Fruit fly (Drosophila melanogaster) whole organism, embryonic: ENCODE data around the gene CG1999.
A peak's percentile ranks its signal among the peaks of the same experiment; 100 is the strongest.

Experiments used
- Abd-B ChIP-seq: fragments of 200-800 bp; sonication (Bioruptor generic); optimal IDR thresholded peaks from 2 replicates; lab custom pipeline; 2018; ENCODE audit warnings: missing biosample characterization, mild to moderate bottlenecking, missing genetic modification characterization, moderate library complexity
- Aef1 ChIP-seq: fragments of 200-800 bp; sonication (Bioruptor generic); IDR thresholded peaks from 3 replicates; pipeline ENCODE4 v1.3.6; 2022; ENCODE audit warnings: missing biosample characterization, missing genetic modification characterization
- BEAF-32 ChIP-seq: fragments of 200-800 bp; sonication (Bioruptor generic); optimal IDR thresholded peaks from 3 replicates; lab custom pipeline; 2017; ENCODE audit warnings: missing biosample characterization, missing genetic modification characterization, mild to moderate bottlenecking, moderate library complexity, missing genetic modification reagents
- CG10209 ChIP-seq: fragments of 200-800 bp; sonication (Bioruptor generic); optimal IDR thresholded peaks from 3 replicates; lab custom pipeline; 2017; ENCODE audit warnings: missing biosample characterization, mild to moderate bottlenecking, missing genetic modification characterization, missing genetic modification reagents
- CG10431 ChIP-seq: fragments of 200-800 bp; sonication (Bioruptor generic); optimal IDR thresholded peaks from 3 replicates; lab custom pipeline; 2018; ENCODE audit warnings: missing biosample characterization, mild to moderate bottlenecking, missing genetic modification characterization
- CG11093 ChIP-seq: fragments of 200-800 bp; sonication (Bioruptor generic); IDR thresholded peaks from 3 replicates; pipeline ENCODE4 v1.3.6; 2022; ENCODE audit warnings: missing biosample characterization, missing genetic modification characterization
- CG11696 ChIP-seq: fragments of 200-800 bp; sonication (Bioruptor generic); IDR thresholded peaks from 2 replicates; pipeline ENCODE4 v1.3.6; 2022; ENCODE audit warnings: missing biosample characterization, missing genetic modification characterization
- CG12236 ChIP-seq: fragments of 200-800 bp; sonication (Bioruptor generic); optimal IDR thresholded peaks from 2 replicates; lab custom pipeline; 2016; ENCODE audit warnings: missing biosample characterization, missing genetic modification characterization
- CG14050 ChIP-seq: fragments of 200-800 bp; sonication (Bioruptor generic); IDR thresholded peaks from 3 replicates; pipeline ENCODE4 v1.3.6; 2022; ENCODE audit warnings: missing biosample characterization, missing genetic modification characterization
- CG15011 ChIP-seq: fragments of 200-800 bp; sonication (Bioruptor generic); optimal IDR thresholded peaks from 3 replicates; lab custom pipeline; 2018; ENCODE audit warnings: missing biosample characterization, mild to moderate bottlenecking, missing genetic modification characterization
- CG1529 ChIP-seq: fragments of 200-800 bp; sonication (Bioruptor generic); optimal IDR thresholded peaks from 3 replicates; lab custom pipeline; 2018; ENCODE audit warnings: missing biosample characterization, missing genetic modification characterization
- CG15601 ChIP-seq: fragments of 200-800 bp; sonication (Bioruptor generic); optimal IDR thresholded peaks from 3 replicates; lab custom pipeline; 2019; ENCODE audit warnings: missing biosample characterization, mild to moderate bottlenecking, missing genetic modification characterization, moderate library complexity
- CG18011 ChIP-seq: fragments of 200-800 bp; sonication (Bioruptor generic); optimal IDR thresholded peaks from 2 replicates; lab custom pipeline; 2017; ENCODE audit warnings: missing biosample characterization, missing genetic modification characterization, mild to moderate bottlenecking, moderate library complexity, missing genotype
- CG18764 ChIP-seq: fragments of 200-800 bp; sonication (Bioruptor generic); optimal IDR thresholded peaks from 3 replicates; lab custom pipeline; 2016; ENCODE audit warnings: missing biosample characterization, missing genetic modification characterization
- CG2889 ChIP-seq: fragments of 200-800 bp; sonication (Bioruptor generic); IDR thresholded peaks from 3 replicates; pipeline ENCODE4 v1.3.6; 2022; ENCODE audit warnings: missing biosample characterization, missing genetic modification characterization
- CG32532 ChIP-seq: fragments of 200-800 bp; sonication (Bioruptor generic); IDR thresholded peaks from 2 replicates; pipeline ENCODE4 v1.3.6; 2022; ENCODE audit warnings: missing biosample characterization, missing genetic modification characterization
- CG4424 ChIP-seq: fragments of 200-800 bp; sonication (Bioruptor generic); optimal IDR thresholded peaks from 3 replicates; lab custom pipeline; 2016; ENCODE audit warnings: missing biosample characterization, missing genetic modification characterization
- CG4707 ChIP-seq: fragments of 200-800 bp; sonication (Bioruptor generic); optimal IDR thresholded peaks from 2 replicates; lab custom pipeline; 2018; ENCODE audit warnings: missing biosample characterization, mild to moderate bottlenecking, missing genetic modification characterization, moderate library complexity
- CG4820 ChIP-seq: fragments of 200-800 bp; sonication (Bioruptor generic); optimal IDR thresholded peaks from 3 replicates; lab custom pipeline; 2016; ENCODE audit warnings: missing biosample characterization, missing genetic modification characterization
- CG7372 ChIP-seq: fragments of 200-800 bp; sonication (Bioruptor generic); IDR thresholded peaks from 2 replicates; pipeline ENCODE4 v1.3.6; 2022; ENCODE audit warnings: missing biosample characterization, missing genetic modification characterization
- CrebB ChIP-seq: fragments of 200-800 bp; sonication (Bioruptor generic); optimal IDR thresholded peaks from 3 replicates; lab custom pipeline; 2018; ENCODE audit warnings: missing biosample characterization, mild to moderate bottlenecking, missing genetic modification characterization
- Dad ChIP-seq: fragments of 200-800 bp; sonication (Bioruptor generic); optimal IDR thresholded peaks from 3 replicates; lab custom pipeline; 2016; ENCODE audit warnings: missing biosample characterization, missing genetic modification characterization
- Doc2 ChIP-seq: fragments of 200-800 bp; sonication (Bioruptor generic); IDR thresholded peaks from 2 replicates; pipeline ENCODE4 v1.3.6; 2022; ENCODE audit warnings: missing biosample characterization, missing genetic modification characterization
- Dp ChIP-seq: fragments of 200-800 bp; sonication (Bioruptor generic); optimal IDR thresholded peaks from 2 replicates; lab custom pipeline; 2018; ENCODE audit warnings: missing biosample characterization, mild to moderate bottlenecking, missing genetic modification characterization, moderate library complexity
- H2.0 ChIP-seq: fragments of 200-800 bp; sonication (Bioruptor generic); IDR thresholded peaks from 2 replicates; pipeline ENCODE4 v1.3.6; 2022; ENCODE audit warnings: missing biosample characterization, missing genetic modification characterization
- HLHmδ ChIP-seq: fragments of 200-800 bp; sonication (Bioruptor generic); optimal IDR thresholded peaks from 2 replicates; lab custom pipeline; 2018; ENCODE audit warnings: missing biosample characterization, mild to moderate bottlenecking, missing genetic modification characterization, moderate library complexity
- Hr39 ChIP-seq: fragments of >200 bp; optimal IDR thresholded peaks from 2 replicates; lab custom pipeline; 2017
- Lpt ChIP-seq: fragments of >200 bp; optimal IDR thresholded peaks from 2 replicates; lab custom pipeline; 2018; ENCODE audit warnings: missing biosample characterization, missing genetic modification characterization
- MBD-R2 ChIP-seq: fragments of 200-800 bp; sonication (Bioruptor generic); IDR thresholded peaks from 2 replicates; pipeline ENCODE4 v1.3.6; 2022; ENCODE audit warnings: missing biosample characterization, missing genetic modification characterization
- Mrtf ChIP-seq: fragments of 200-800 bp; sonication (Bioruptor generic); IDR thresholded peaks from 3 replicates; pipeline ENCODE4 v1.3.6; 2022; ENCODE audit warnings: missing biosample characterization, missing genetic modification characterization
- Neu2 ChIP-seq: fragments of 200-800 bp; sonication (Bioruptor generic); optimal IDR thresholded peaks from 3 replicates; lab custom pipeline; 2016; ENCODE audit warnings: missing biosample characterization, missing genetic modification characterization, borderline replicate concordance
- Oaz ChIP-seq: fragments of 200-800 bp; sonication (Bioruptor generic); IDR thresholded peaks from 2 replicates; pipeline ENCODE4 v1.3.6; 2022; ENCODE audit warnings: missing biosample characterization, missing genetic modification characterization
- PHDP ChIP-seq: fragments of 200-800 bp; sonication (Bioruptor generic); optimal IDR thresholded peaks from 3 replicates; lab custom pipeline; 2018; ENCODE audit warnings: missing biosample characterization, mild to moderate bottlenecking, missing genetic modification characterization, moderate library complexity
- Rfx ChIP-seq: fragments of 200-800 bp; sonication (Bioruptor generic); IDR thresholded peaks from 2 replicates; pipeline ENCODE4 v1.3.6; 2022; ENCODE audit warnings: missing biosample characterization, missing genetic modification characterization
- YL-1 ChIP-seq: fragments of 200-800 bp; sonication (Bioruptor generic); optimal IDR thresholded peaks from 3 replicates; lab custom pipeline; 2017; ENCODE audit warnings: missing biosample characterization, mild to moderate bottlenecking, missing genetic modification characterization
- ap ChIP-seq: fragments of 200-800 bp; sonication (Bioruptor generic); IDR thresholded peaks from 2 replicates; pipeline ENCODE4 v1.3.6; 2022; ENCODE audit warnings: missing biosample characterization, missing genetic modification characterization
- bsh ChIP-seq, 2 experiments: fragments of 200-800 bp; sonication (Bioruptor generic); optimal IDR thresholded peaks; 2 replicates each; lab custom pipeline; 2017 to 2018; ENCODE audit warnings: mild to moderate bottlenecking in 2 of 2, missing biosample characterization in 2 of 2, missing genetic modification characterization in 2 of 2, moderate library complexity in 1 of 2
- fd3F ChIP-seq: fragments of 200-800 bp; sonication (Bioruptor generic); optimal IDR thresholded peaks from 2 replicates; lab custom pipeline; 2018; ENCODE audit warnings: missing biosample characterization, mild to moderate bottlenecking, missing genetic modification characterization, moderate library complexity
- fd64A ChIP-seq: fragments of 200-800 bp; sonication (Bioruptor generic); optimal IDR thresholded peaks from 3 replicates; lab custom pipeline; 2018; ENCODE audit warnings: missing biosample characterization, mild to moderate bottlenecking, missing genetic modification characterization
- ftz-f1 ChIP-seq: fragments of 200-800 bp; sonication (Bioruptor generic); optimal IDR thresholded peaks from 2 replicates; lab custom pipeline; 2016; ENCODE audit warnings: missing biosample characterization, missing genetic modification characterization
- gfzf ChIP-seq: fragments of 200-800 bp; sonication (Bioruptor generic); optimal IDR thresholded peaks from 2 replicates; lab custom pipeline; 2016; ENCODE audit warnings: missing biosample characterization, mild to moderate bottlenecking, missing genetic modification characterization, moderate library complexity
- her ChIP-seq: fragments of 200-800 bp; sonication (Bioruptor generic); optimal IDR thresholded peaks from 2 replicates; lab custom pipeline; 2016; ENCODE audit warnings: missing biosample characterization, missing genetic modification characterization
- ind ChIP-seq: fragments of 200-800 bp; sonication (Bioruptor generic); optimal IDR thresholded peaks from 3 replicates; lab custom pipeline; 2016; ENCODE audit warnings: missing biosample characterization, missing genetic modification characterization
- jing ChIP-seq: fragments of 200-800 bp; sonication (Bioruptor generic); optimal IDR thresholded peaks from 2 replicates; lab custom pipeline; 2018; ENCODE audit warnings: missing biosample characterization, mild to moderate bottlenecking, missing genetic modification characterization
- klu ChIP-seq: fragments of 200-800 bp; sonication (Bioruptor generic); IDR thresholded peaks from 2 replicates; pipeline ENCODE4 v1.3.6; 2022; ENCODE audit warnings: missing biosample characterization, missing genetic modification characterization
- p53 ChIP-seq: fragments of 200-800 bp; sonication (Bioruptor generic); optimal IDR thresholded peaks from 2 replicates; lab custom pipeline; 2016; ENCODE audit warnings: missing biosample characterization, missing genetic modification characterization
- sr ChIP-seq: fragments of 200-800 bp; sonication (Bioruptor generic); IDR thresholded peaks from 3 replicates; pipeline ENCODE4 v1.3.6; 2022; ENCODE audit warnings: missing biosample characterization, missing genetic modification characterization
- tgo ChIP-seq: fragments of 200-800 bp; sonication (Bioruptor generic); IDR thresholded peaks from 3 replicates; pipeline ENCODE4 v1.3.6; 2022; ENCODE audit warnings: missing biosample characterization, missing genetic modification characterization
- unc-4 ChIP-seq: fragments of 200-800 bp; sonication (Bioruptor generic); IDR thresholded peaks from 2 replicates; pipeline ENCODE4 v1.3.6; 2022; ENCODE audit warnings: missing biosample characterization, missing genetic modification characterization; ENCODE audit not compliant: partially characterized antibody
- vfl ChIP-seq: fragments of 200-800 bp; sonication (Bioruptor generic); optimal IDR thresholded peaks from 2 replicates; lab custom pipeline; 2016; ENCODE audit warnings: missing biosample characterization, missing genetic modification characterization
- z ChIP-seq: fragments of 200-800 bp; sonication (Bioruptor generic); IDR thresholded peaks from 3 replicates; pipeline ENCODE4 v1.3.6; 2022; ENCODE audit warnings: missing biosample characterization, missing genetic modification characterization
- zen ChIP-seq: fragments of 200-800 bp; sonication (Bioruptor generic); optimal IDR thresholded peaks from 3 replicates; lab custom pipeline; 2018; ENCODE audit warnings: missing biosample characterization, mild to moderate bottlenecking, missing genetic modification characterization, moderate library complexity

CG1999 gene

DNA sequence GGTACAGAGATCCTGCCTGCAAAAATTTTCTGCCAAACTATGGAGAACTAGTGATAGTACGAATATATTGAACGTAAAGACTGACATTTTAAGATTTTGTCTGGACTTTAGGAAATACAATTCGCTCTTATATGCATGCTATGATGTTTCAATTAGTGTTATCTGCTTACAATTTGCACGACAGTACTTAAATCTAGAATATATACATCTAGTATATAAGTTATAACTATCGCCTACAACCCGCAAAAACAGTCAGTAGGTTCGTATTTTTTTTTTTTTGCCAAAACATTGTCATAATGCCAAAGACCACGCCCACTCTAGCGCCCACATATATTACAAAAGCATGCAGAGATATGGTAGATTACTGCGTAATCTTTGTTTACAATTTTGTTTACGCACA is 26.5 kb upstream of the CG1999 start, which contains the start of gene CG42780:
CG42780 (minus strand) TSS at position 101 of the 400 bp plus-strand sequence.
- TF ChIP-seq vfl (GFP tag; lab: Kevin White, UChicago) (no peak), Dp (GFP tag; lab: Kevin White, UChicago) (no peak), CrebB (tag; lab: Kevin White, UChicago) (no peak), Oaz (GFP tag; lab: Robert Waterston, UW) (no peak), CG1529 (no peak), Dad (no peak), CG11696 (GFP tag; lab: Robert Waterston, UW) (no peak), bsh (GFP tag; optimal IDR thresholded peaks at IDR 0.05; lab: Kevin White, UChicago) (no peak), ind (GFP tag; lab: Kevin White, UChicago) (no peak), Lpt (no peak), Doc2 (GFP tag; lab: Robert Waterston, UW) (no peak), Neu2 (GFP tag; lab: Kevin White, UChicago) (no peak), tgo (GFP tag; lab: Robert Waterston, UW) (no peak), zen (tag; lab: Kevin White, UChicago) (no peak), CG15601 (no peak), CG12236 (GFP tag; lab: Kevin White, UChicago) (no peak), MBD-R2 (GFP tag; lab: Robert Waterston, UW) (no peak), ap (no peak), klu (GFP tag; lab: Robert Waterston, UW) (no peak)

dm6 chrX:7332493-7332892 is 26.1 kb upstream of the CG1999 start:
- TF ChIP-seq CG15011 (GFP tag; lab: Kevin White, UChicago) (peak; percentile 21), BEAF-32 (GFP tag; lab: Kevin White, UChicago) (no peak), sr (GFP tag; lab: Robert Waterston, UW) (no peak), PHDP (peak; percentile 71), CG10431 (GFP tag; lab: Kevin White, UChicago) (no peak), z (GFP tag; lab: Robert Waterston, UW) (no peak), jing (no peak), gfzf (GFP tag; lab: Kevin White, UChicago) (no peak), fd3F (peak; percentile 55), Aef1 (GFP tag; lab: Robert Waterston, UW) (peak; percentile 65), CG10209 (GFP tag; lab: Kevin White, UChicago) (peak; percentile 57), CG18764 (GFP tag; lab: Kevin White, UChicago) (peak; percentile 11), CG14050 (GFP tag; lab: Robert Waterston, UW) (no peak), Hr39 (no peak), fd64A (GFP tag; lab: Kevin White, UChicago) (no peak), YL-1 (no peak), unc-4 (no peak), CG7372 (no peak), her (GFP tag; lab: Kevin White, UChicago) (peak; percentile 77), Abd-B (GFP tag; lab: Kevin White, UChicago) (peak; percentile 35), CG4424 (GFP tag; lab: Kevin White, UChicago) (peak; percentile 51), p53 (GFP tag; lab: Kevin White, UChicago) (peak; percentile 15), Mrtf (GFP tag; lab: Robert Waterston, UW) (peak; percentile 54; the same call in 2 of the 3 replicates), Rfx (GFP tag; lab: Robert Waterston, UW) (peak; percentile 86), ftz-f1 (GFP tag; lab: Kevin White, UChicago) (peak; percentile 41), CG32532 (peak; percentile 82), CG4820 (GFP tag; lab: Kevin White, UChicago) (peak; percentile 52), CG2889 (peak; percentile 49; the same call in 1 of the 3 replicates), CG4707 (GFP tag; lab: Kevin White, UChicago) (no peak), CG18011 (GFP tag; lab: Kevin White, UChicago) (peak; percentile 55), CG11093 (no peak), HLHmδ (GFP tag; lab: Kevin White, UChicago) (no peak), H2.0 (GFP tag; lab: Robert Waterston, UW) (peak; percentile 62)
